Worm (Caenorhabditis elegans): ENCODE measurements around the gene mrpl-2.

mrpl-2 gene

DNA sequence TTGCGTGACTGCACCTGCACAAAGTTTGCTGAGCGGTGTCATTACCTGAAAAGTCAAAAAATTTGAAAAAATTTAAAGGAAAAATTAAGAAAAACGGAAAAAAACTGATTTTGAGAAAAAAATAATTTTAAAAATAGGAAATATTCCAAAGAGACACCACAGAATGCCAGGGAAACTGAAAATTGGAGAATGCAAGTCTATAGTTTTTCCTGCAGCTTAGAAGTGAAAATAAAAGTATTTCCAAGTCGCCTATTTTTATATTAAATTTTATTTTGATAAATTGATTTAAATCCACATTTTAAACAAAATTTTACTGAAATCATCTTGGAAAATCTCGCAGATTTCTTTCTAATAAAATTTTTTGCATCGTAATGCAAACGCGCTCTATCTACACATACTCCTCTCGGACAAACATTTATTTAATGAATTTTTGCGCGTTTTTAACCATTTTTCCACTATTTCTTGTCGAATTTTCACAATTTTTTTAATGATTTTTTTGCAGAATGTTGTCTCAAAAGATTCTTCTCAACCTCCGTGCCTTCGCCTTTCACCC is 23.6 kb downstream of the mrpl-2 start, which contains the start of the genes F56B3.11 and ech-5:
Gene F56B3.11 (minus strand): TSS at position 51 of the 553 bp plus-strand sequence.
Gene ech-5 (plus strand): TSS at position 503 of the 553 bp plus-strand sequence.
- TF ChIP-seq bed-3 (GFP tag; optimal IDR thresholded peaks at IDR 0.05) = peak; percentile 55
- TF ChIP-seq M03D4.4 (tag; optimal IDR thresholded peaks at IDR 0.05) = peak; percentile 37
- no peak for TF ChIP-seq tbx-8 (GFP tag; optimal IDR thresholded peaks at IDR 0.05)
- TF ChIP-seq ceh-83 (GFP tag; optimal IDR thresholded peaks at IDR 0.05) = peak; percentile 49
- peak; percentile 20 for TF ChIP-seq mep-1 (tag; optimal IDR thresholded peaks at IDR 0.05)
- TF ChIP-seq ztf-11 (tag; optimal IDR thresholded peaks at IDR 0.05) = no peak
- no peak for TF ChIP-seq sem-2 (GFP tag; optimal IDR thresholded peaks at IDR 0.05)
- TF ChIP-seq ceh-43 (GFP tag; optimal IDR thresholded peaks at IDR 0.05) = peak; percentile 26
- TF ChIP-seq sptf-1 (tag; optimal IDR thresholded peaks at IDR 0.05) = peak; percentile 81
- TF ChIP-seq lin-13 (tag; optimal IDR thresholded peaks at IDR 0.05) = no peak
- no peak for TF ChIP-seq elt-3 (tag; optimal IDR thresholded peaks at IDR 0.05)
- TF ChIP-seq lsy-2 (tag; optimal IDR thresholded peaks at IDR 0.05) = peak; percentile 69
- TF ChIP-seq ces-1 (GFP tag; optimal IDR thresholded peaks at IDR 0.05) = peak; percentile 80
- TF ChIP-seq nhr-237 (tag; optimal IDR thresholded peaks at IDR 0.05) = peak; percentile 82
- TF ChIP-seq mab-5 (tag; optimal IDR thresholded peaks at IDR 0.05) = peak; percentile 36
- peak; percentile 34 for TF ChIP-seq drap-1 (GFP tag; optimal IDR thresholded peaks at IDR 0.05)

DNA sequence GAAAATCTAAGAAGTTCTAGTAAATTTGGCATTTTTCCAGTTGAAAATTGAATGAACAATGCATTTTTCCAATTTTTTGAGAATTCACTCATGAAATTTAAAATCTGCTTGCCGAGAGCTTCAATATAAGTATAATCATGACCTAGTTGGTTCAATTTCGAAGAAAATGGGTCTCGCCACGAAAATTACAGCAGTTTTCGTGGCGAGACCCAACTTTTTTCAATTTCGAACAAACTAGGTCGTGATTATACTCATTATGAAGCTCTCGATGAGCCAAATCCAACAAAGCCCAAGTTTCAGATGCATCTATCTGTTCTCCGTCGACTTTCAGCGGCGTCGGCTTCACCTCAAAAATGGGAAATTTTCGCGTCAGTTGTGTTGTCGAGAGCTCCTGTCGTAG is 27.5 kb downstream of the mrpl-2 start, which contains the start of gene mrpl-46:
Gene mrpl-46 (plus strand): TSS at position 301 of the 400 bp plus-strand sequence.
- TF ChIP-seq mep-1 (tag; optimal IDR thresholded peaks at IDR 0.05) = no peak
- TF ChIP-seq hlh-1 (tag; optimal IDR thresholded peaks at IDR 0.05) = no peak
- no peak for TF ChIP-seq ces-1 (GFP tag; optimal IDR thresholded peaks at IDR 0.05)
- TF ChIP-seq lin-13 (tag; optimal IDR thresholded peaks at IDR 0.05) = no peak
- TF ChIP-seq nhr-76 (tag; optimal IDR thresholded peaks at IDR 0.05) = no peak
- TF ChIP-seq ceh-83 (GFP tag; optimal IDR thresholded peaks at IDR 0.05) = no peak
- TF ChIP-seq blmp-1 (tag; optimal IDR thresholded peaks at IDR 0.05) = no peak
- no peak for TF ChIP-seq elt-3 (tag; optimal IDR thresholded peaks at IDR 0.05)
- no peak for TF ChIP-seq ham-2 (GFP tag; optimal IDR thresholded peaks at IDR 0.05)
- no peak for TF ChIP-seq unc-62 (GFP tag; optimal IDR thresholded peaks at IDR 0.05)
- TF ChIP-seq flh-1 (GFP tag; optimal IDR thresholded peaks at IDR 0.05) = no peak
- TF ChIP-seq nhr-2 (tag; optimal IDR thresholded peaks at IDR 0.05) = no peak
- TF ChIP-seq mab-5 (tag; optimal IDR thresholded peaks at IDR 0.05) = no peak
- no peak for TF ChIP-seq sem-2 (GFP tag; optimal IDR thresholded peaks at IDR 0.05)
- no peak for TF ChIP-seq snpc-4 (tag; optimal IDR thresholded peaks at IDR 0.05)
- no peak for TF ChIP-seq cnd-1 (tag; optimal IDR thresholded peaks at IDR 0.05)
- TF ChIP-seq M03D4.4 (tag; optimal IDR thresholded peaks at IDR 0.05) = no peak

DNA sequence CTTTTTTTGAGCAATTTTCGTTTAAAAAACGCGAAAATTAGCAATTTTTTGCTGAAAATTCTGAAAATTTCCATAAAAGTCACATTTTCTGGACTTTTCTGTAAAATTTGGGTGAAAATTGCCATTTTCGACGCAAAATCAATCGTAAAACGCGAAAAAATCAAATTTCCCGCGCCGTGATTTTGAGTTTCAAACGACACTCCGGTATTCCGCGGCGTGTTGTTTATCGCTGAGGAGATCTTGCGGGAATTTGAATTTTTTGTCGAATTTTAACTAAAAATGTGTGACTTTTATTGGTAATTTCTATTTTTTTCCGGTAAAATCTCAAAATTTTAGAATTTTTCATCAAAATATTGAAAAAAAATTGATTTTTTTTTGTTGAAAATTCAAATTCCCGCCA is 28.1 kb downstream of the mrpl-2 start:
- TF ChIP-seq M03D4.4 (tag; optimal IDR thresholded peaks at IDR 0.05) (no peak), blmp-1 (tag; optimal IDR thresholded peaks at IDR 0.05) (no peak), nhr-28 (tag; optimal IDR thresholded peaks at IDR 0.05) (no peak), pha-4 (tag; optimal IDR thresholded peaks at IDR 0.05) (no peak), zip-8 (tag; optimal IDR thresholded peaks at IDR 0.05) (no peak), unc-39 (tag; optimal IDR thresholded peaks at IDR 0.05) (no peak), mep-1 (tag; optimal IDR thresholded peaks at IDR 0.05) (no peak), ceh-83 (GFP tag; optimal IDR thresholded peaks at IDR 0.05) (no peak), unc-62 (GFP tag; optimal IDR thresholded peaks at IDR 0.05) (no peak), ham-2 (GFP tag; optimal IDR thresholded peaks at IDR 0.05) (no peak), elt-1 (tag; optimal IDR thresholded peaks at IDR 0.05; ENCODE audit: borderline replicate concordance, insufficient read depth) (no peak)

DNA sequence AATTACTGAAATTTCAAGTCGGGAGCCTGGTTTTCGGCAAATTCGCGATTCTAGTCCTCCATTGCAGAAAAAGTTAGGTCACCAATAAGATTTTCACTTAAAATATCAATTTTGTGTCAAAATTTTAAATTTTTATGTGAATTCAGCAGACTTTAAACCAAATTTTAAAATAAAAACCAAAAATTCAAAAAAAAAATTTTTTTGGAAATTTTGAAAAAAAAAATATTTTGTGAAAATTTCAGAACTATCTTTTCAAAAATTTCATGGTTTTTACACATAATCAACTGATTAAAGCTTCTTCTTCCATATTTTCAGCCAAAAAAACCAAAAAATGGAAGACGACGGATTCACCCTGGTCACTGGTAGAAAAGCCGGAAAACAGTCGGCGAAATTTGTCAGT is 31.8 kb downstream of the mrpl-2 start, which contains the start of gene Y55F3BL.4:
Gene Y55F3BL.4 (plus strand): TSS at position 301 of the 400 bp plus-strand sequence.
- TF ChIP-seq nhr-2 (tag; optimal IDR thresholded peaks at IDR 0.05) = no peak
- no peak for TF ChIP-seq drap-1 (GFP tag; optimal IDR thresholded peaks at IDR 0.05)
- TF ChIP-seq flh-1 (GFP tag; optimal IDR thresholded peaks at IDR 0.05) = no peak
- TF ChIP-seq unc-120 (tag; optimal IDR thresholded peaks at IDR 0.05; ENCODE audit: poor library complexity, severe bottlenecking) = no peak
- TF ChIP-seq mab-5 (tag; optimal IDR thresholded peaks at IDR 0.05) = no peak
- no peak for TF ChIP-seq nhr-28 (tag; optimal IDR thresholded peaks at IDR 0.05)
- no peak for TF ChIP-seq ceh-83 (GFP tag; optimal IDR thresholded peaks at IDR 0.05)
- TF ChIP-seq ham-2 (GFP tag; optimal IDR thresholded peaks at IDR 0.05) = no peak
- no peak for TF ChIP-seq nhr-237 (tag; optimal IDR thresholded peaks at IDR 0.05)
- TF ChIP-seq snpc-4 (tag; optimal IDR thresholded peaks at IDR 0.05) = no peak
- no peak for TF ChIP-seq sem-2 (GFP tag; optimal IDR thresholded peaks at IDR 0.05)

Data from whole organism, mixed stage, embryonic.